Worm (Caenorhabditis elegans) whole organism, young adult: Measurements from ENCODE around the gene F16H6.10.

Experiments used
- F52B5.7 ChIP-seq: sonication (generic microtip); optimal IDR thresholded peaks from 2 replicates; lab custom pipeline; 2016; ENCODE audit warnings: mild to moderate bottlenecking, missing genetic modification characterization, missing compliant biosample characterization
- T26A5.8 ChIP-seq: sonication (generic microtip); optimal IDR thresholded peaks from 2 replicates; lab custom pipeline; 2016; ENCODE audit warnings: missing genetic modification characterization, missing compliant biosample characterization
- Y95B8A.8 ChIP-seq: fragments of 200-800 bp; sonication (Bioruptor generic); IDR thresholded peaks from 2 replicates; pipeline ENCODE4 v1.3.6; 2022; ENCODE audit warnings: missing genetic modification reagents, missing genetic modification characterization, missing compliant biosample characterization
- ama-1 ChIP-seq, 3 experiments: fragments of 150-350 bp in 1 of 3; sonication (generic microtip) in 2 of 3; optimal IDR thresholded peaks; 2 replicates each; lab custom pipeline; 2014 to 2018; ENCODE audit warnings: missing biosample characterization in 2 of 3, missing genetic modification characterization in 2 of 3, missing genetic modification reagents in 2 of 3
- bed-2 ChIP-seq: fragments of 200-800 bp; sonication (Bioruptor generic); IDR thresholded peaks from 2 replicates; pipeline ENCODE4 v1.3.6; 2022; ENCODE audit warnings: missing genetic modification reagents, missing genetic modification characterization, missing compliant biosample characterization
- ceh-91 ChIP-seq: fragments of 200-800 bp; sonication (Bioruptor generic); IDR thresholded peaks from 2 replicates; pipeline ENCODE4 v1.3.6; 2022; ENCODE audit warnings: missing genetic modification reagents, missing genetic modification characterization, missing compliant biosample characterization
- efl-1 ChIP-seq: fragments of 150-350 bp; optimal IDR thresholded peaks from 2 replicates; lab custom pipeline; 2014; ENCODE audit warnings: missing biosample characterization, missing genetic modification reagents, missing genetic modification characterization
- egl-18 ChIP-seq: fragments of 200-800 bp; sonication (Bioruptor generic); IDR thresholded peaks from 2 replicates; pipeline ENCODE4 v1.3.6; 2022; ENCODE audit warnings: missing genetic modification reagents, missing genetic modification characterization, missing compliant biosample characterization
- lir-1 ChIP-seq: fragments of 200-800 bp; sonication (Bioruptor generic); conservative IDR thresholded peaks from 2 replicates; pipeline ENCODE4 v1.3.6; 2022; ENCODE audit warnings: missing genetic modification reagents, missing genetic modification characterization, missing compliant biosample characterization
- madf-6 ChIP-seq: fragments of 200-800 bp; sonication (Bioruptor generic); IDR thresholded peaks from 2 replicates; pipeline ENCODE4 v1.3.6; 2022; ENCODE audit warnings: missing genetic modification reagents, missing genetic modification characterization, missing compliant biosample characterization
- pha-4 ChIP-seq: fragments of 150-350 bp; sonication (generic microtip); optimal IDR thresholded peaks from 2 replicates; lab custom pipeline; 2014; ENCODE audit warnings: missing biosample characterization, missing genetic modification reagents, missing genetic modification characterization
- unc-62 ChIP-seq: fragments of 150-350 bp; optimal IDR thresholded peaks from 2 replicates; lab custom pipeline; 2014; ENCODE audit warnings: missing biosample characterization, missing genetic modification reagents, missing genetic modification characterization

DNA sequence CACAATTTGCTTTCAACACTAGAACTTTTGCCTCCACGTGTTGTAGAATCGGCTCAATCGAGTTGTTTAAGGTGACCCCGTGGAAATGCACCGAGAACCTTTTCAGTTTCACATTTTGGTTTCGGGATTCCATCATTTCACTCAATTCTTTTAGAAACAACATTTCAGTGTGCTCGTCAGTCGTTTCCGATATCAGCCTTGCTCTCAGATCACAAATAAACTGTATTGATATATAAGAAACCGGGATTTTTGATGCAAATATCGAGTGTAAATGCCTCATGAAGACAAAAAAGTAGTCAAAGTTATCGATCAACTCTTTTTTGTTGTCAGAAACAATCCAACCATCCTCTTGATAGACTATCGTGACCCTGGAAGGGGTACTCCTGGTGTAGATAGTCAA lies 41.3 kb upstream of the F16H6.10 start:
- no peak for TF ChIP-seq T26A5.8
- TF ChIP-seq pha-4 (tag; lab: Kevin White, UChicago) = no peak
- TF ChIP-seq bed-2 (GFP tag; lab: Robert Waterston, UW) = no peak
- TF ChIP-seq Y95B8A.8 (GFP tag; lab: Robert Waterston, UW) = no peak
- no peak for TF ChIP-seq egl-18 (GFP tag; lab: Robert Waterston, UW)
- TF ChIP-seq lir-1 (GFP tag; lab: Robert Waterston, UW) = no peak
- no peak for TF ChIP-seq madf-6 (GFP tag; lab: Robert Waterston, UW)
- no peak for TF ChIP-seq ama-1 (optimal IDR thresholded peaks at IDR 0.05; lab: Kevin White, UChicago)
- no peak for TF ChIP-seq ama-1 (GFP tag; optimal IDR thresholded peaks at IDR 0.05; lab: Kevin White, UChicago)
- TF ChIP-seq efl-1 (GFP tag; lab: Kevin White, UChicago) = no peak
- no peak for TF ChIP-seq ceh-91 (GFP tag; lab: Robert Waterston, UW)
- no peak for TF ChIP-seq F52B5.7 (tag; lab: Kevin White, UChicago)
- no peak for TF ChIP-seq unc-62
